Worm (Caenorhabditis elegans) whole organism, L4 larva: ENCODE measurements around the gene nlp-22.
A peak's percentile ranks its signal among the peaks of the same experiment; 100 is the strongest.

Experiments used
- F49E8.2 ChIP-seq: sonication (generic microtip); optimal IDR thresholded peaks from 2 replicates; lab custom pipeline; 2016; ENCODE audit warnings: missing compliant biosample characterization, mild to moderate bottlenecking, missing genetic modification characterization, borderline replicate concordance
- R02D3.7 ChIP-seq: fragments of 150-350 bp; sonication (generic microtip); optimal IDR thresholded peaks from 3 replicates; lab custom pipeline; 2014; ENCODE audit warnings: missing biosample characterization, missing genetic modification characterization
- Y105C5A.15 ChIP-seq: fragments of 200-800 bp; sonication (Bioruptor generic); IDR thresholded peaks from 2 replicates; pipeline ENCODE4 v1.3.6; 2022; ENCODE audit warnings: missing genetic modification characterization, missing compliant biosample characterization
- Y48G9A.11 ChIP-seq: fragments of 200-800 bp; sonication (Bioruptor generic); IDR thresholded peaks from 2 replicates; pipeline ENCODE4 v1.3.6; 2022; ENCODE audit warnings: missing genetic modification reagents, missing genetic modification characterization, missing compliant biosample characterization
- Y5F2A.4 ChIP-seq: fragments of 200-800 bp; sonication (Bioruptor generic); optimal IDR thresholded peaks from 2 replicates; lab custom pipeline; 2018; ENCODE audit warnings: mild to moderate bottlenecking, missing genetic modification characterization, missing compliant biosample characterization
- aly-2 ChIP-seq: sonication (generic microtip); optimal IDR thresholded peaks from 2 replicates; lab custom pipeline; 2018; ENCODE audit warnings: missing biosample characterization, missing genetic modification characterization
- arid-1 ChIP-seq: fragments of 200-800 bp; sonication (Bioruptor generic); conservative IDR thresholded peaks from 2 replicates; pipeline ENCODE4 v1.3.6; 2022; ENCODE audit warnings: missing genetic modification reagents, missing genetic modification characterization, missing compliant biosample characterization
- ceh-32 ChIP-seq: sonication (generic microtip); optimal IDR thresholded peaks from 2 replicates; lab custom pipeline; 2016; ENCODE audit warnings: mild to moderate bottlenecking, missing genetic modification characterization, missing compliant biosample characterization; ENCODE audit not compliant: poor library complexity
- ceh-44 ChIP-seq: fragments of 200-800 bp; sonication (Bioruptor generic); IDR thresholded peaks from 2 replicates; pipeline ENCODE4 v1.3.6; 2022; ENCODE audit warnings: missing genetic modification reagents, missing genetic modification characterization, missing compliant biosample characterization
- daf-12 ChIP-seq: fragments of 150-350 bp; optimal IDR thresholded peaks from 2 replicates; lab custom pipeline; 2014; ENCODE audit warnings: missing biosample characterization, missing genetic modification reagents, missing genetic modification characterization
- daf-8 ChIP-seq: fragments of 200-800 bp; sonication (Bioruptor generic); IDR thresholded peaks from 2 replicates; pipeline ENCODE4 v1.3.6; 2022; ENCODE audit warnings: missing genetic modification characterization, missing compliant biosample characterization
- dve-1 ChIP-seq: sonication (generic microtip); optimal IDR thresholded peaks from 2 replicates; lab custom pipeline; 2017; ENCODE audit warnings: antibody characterized with exemption, mild to moderate bottlenecking, missing genetic modification characterization, missing compliant biosample characterization; ENCODE audit not compliant: insufficient read depth
- hmg-1.1 ChIP-seq: fragments of 200-800 bp; sonication (Bioruptor generic); IDR thresholded peaks from 2 replicates; pipeline ENCODE4 v1.3.6; 2022; ENCODE audit warnings: missing genetic modification reagents, missing genetic modification characterization, missing compliant biosample characterization
- lin-15B ChIP-seq: fragments of 150-350 bp; sonication (generic microtip); optimal IDR thresholded peaks from 3 replicates; lab custom pipeline; 2014; ENCODE audit warnings: missing biosample characterization, missing genetic modification characterization
- mdl-1 ChIP-seq, 2 experiments: fragments of 150-350 bp in 1 of 2; sonication (generic microtip) in 1 of 2; optimal IDR thresholded peaks; 2 replicates each; lab custom pipeline; 2014 to 2017; ENCODE audit warnings: missing biosample characterization in 2 of 2, missing genetic modification characterization in 2 of 2
- nhr-111 ChIP-seq: fragments of 200-800 bp; sonication (Bioruptor generic); optimal IDR thresholded peaks from 2 replicates; lab custom pipeline; 2018; ENCODE audit warnings: mild to moderate bottlenecking, missing genetic modification characterization, missing compliant biosample characterization
- nhr-237 ChIP-seq: sonication (generic microtip); optimal IDR thresholded peaks from 2 replicates; lab custom pipeline; 2017; ENCODE audit warnings: missing biosample characterization, missing genetic modification characterization
- nhr-25 ChIP-seq: sonication (generic microtip); optimal IDR thresholded peaks from 2 replicates; lab custom pipeline; 2017; ENCODE audit warnings: missing genetic modification characterization, mild to moderate bottlenecking, missing compliant biosample characterization, antibody characterized with exemption, moderate library complexity, borderline replicate concordance; ENCODE audit not compliant: insufficient read depth
- nhr-42 ChIP-seq: fragments of 200-800 bp; sonication (Bioruptor generic); IDR thresholded peaks from 2 replicates; pipeline ENCODE4 v1.3.6; 2022; ENCODE audit warnings: missing genetic modification characterization, missing compliant biosample characterization
- nhr-76 ChIP-seq: fragments of 150-350 bp; optimal IDR thresholded peaks from 2 replicates; lab custom pipeline; 2014; ENCODE audit warnings: missing biosample characterization, missing genetic modification characterization
- php-3 ChIP-seq: fragments of 200-800 bp; sonication (Bioruptor generic); IDR thresholded peaks from 2 replicates; pipeline ENCODE4 v1.3.6; 2022; ENCODE audit warnings: missing genetic modification reagents, missing genetic modification characterization, missing compliant biosample characterization
- snpc-1.2 ChIP-seq: fragments of 200-800 bp; sonication (Bioruptor generic); IDR thresholded peaks from 2 replicates; pipeline ENCODE4 v1.3.6; 2022; ENCODE audit warnings: missing genetic modification reagents, missing genetic modification characterization, missing compliant biosample characterization
- tag-97 ChIP-seq: fragments of 200-800 bp; sonication (Bioruptor generic); IDR thresholded peaks from 2 replicates; pipeline ENCODE4 v1.3.6; 2022; ENCODE audit warnings: missing genetic modification characterization, missing compliant biosample characterization
- unc-130 ChIP-seq: sonication (generic microtip); optimal IDR thresholded peaks from 2 replicates; lab custom pipeline; 2016; ENCODE audit warnings: missing genetic modification reagents, missing genetic modification characterization, missing compliant biosample characterization
- unc-39 ChIP-seq: sonication (generic microtip); optimal IDR thresholded peaks from 2 replicates; lab custom pipeline; 2017; ENCODE audit warnings: missing biosample characterization, missing genetic modification characterization
- unc-62 ChIP-seq, 3 experiments: fragments of 150-350 bp in 1 of 3; sonication (generic microtip); optimal IDR thresholded peaks in 2 of 3; peaks in 1 of 3; 1 replicate in 1 of 3; 2 replicates in 2 of 3; lab custom pipeline; 2014 to 2017; ENCODE audit warnings: missing biosample characterization in 3 of 3, missing genetic modification characterization in 3 of 3, missing genetic modification reagents in 3 of 3, missing genotype in 1 of 3
- zag-1 ChIP-seq: fragments of 150-350 bp; optimal IDR thresholded peaks from 2 replicates; lab custom pipeline; 2014; ENCODE audit warnings: missing biosample characterization, missing genetic modification characterization
- zip-2 ChIP-seq: fragments of 150-350 bp; optimal IDR thresholded peaks from 2 replicates; lab custom pipeline; 2014; ENCODE audit warnings: missing biosample characterization, missing genetic modification characterization

nlp-22 gene

ce11 chrX:2364703-2365299 is 22.9 kb upstream of the nlp-22 start (continued):
- no peak for TF ChIP-seq Y48G9A.11 (GFP tag; lab: Robert Waterston, UW)

DNA sequence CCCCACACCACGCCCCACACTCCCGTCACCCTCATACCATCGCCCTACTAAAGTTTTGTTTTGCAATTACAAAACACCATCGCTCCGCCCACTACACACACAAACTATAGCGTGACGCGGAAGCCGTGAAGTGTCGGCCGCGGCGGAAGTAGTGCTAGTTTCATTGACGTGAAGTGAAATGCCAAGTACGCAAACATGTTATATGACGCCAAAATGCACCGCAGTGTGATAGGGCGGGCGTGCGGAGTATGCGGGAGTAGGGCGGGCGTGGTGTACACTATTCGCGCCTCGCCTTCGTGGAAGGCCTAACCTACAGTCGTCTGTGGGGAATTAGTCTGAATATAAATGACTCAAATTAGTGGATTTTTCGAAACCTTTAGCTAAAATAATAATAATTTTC is 21.0 kb upstream of the nlp-22 start:
- TF ChIP-seq Y105C5A.15 (GFP tag; lab: Robert Waterston, UW) (0 out of 2 replicates have a peak, but pooled peaks have one; percentile 42), Y48G9A.11 (GFP tag; lab: Robert Waterston, UW) (peak; percentile 23; the same call in 1 of the 2 replicates), tag-97 (no peak), snpc-1.2 (GFP tag; lab: Robert Waterston, UW) (peak; percentile 68)

DNA sequence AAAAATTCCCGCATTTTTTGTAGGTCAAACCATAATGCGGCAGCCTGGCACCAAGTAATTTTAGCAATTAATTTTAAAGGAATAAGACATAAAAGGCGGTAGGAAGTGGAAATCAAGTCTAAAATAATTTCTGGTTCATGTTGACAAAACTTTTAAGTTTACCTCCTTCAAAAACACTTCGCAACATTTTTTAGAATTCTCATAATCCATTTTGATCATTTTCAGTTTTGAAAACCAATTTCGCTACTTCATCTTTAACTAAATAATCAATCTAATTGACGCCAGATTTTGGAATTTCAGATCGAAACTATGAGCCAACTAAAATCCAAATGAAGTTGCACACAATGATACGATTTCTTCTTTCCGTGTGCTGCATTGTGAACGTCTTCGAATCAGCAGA is 17.9 kb upstream of the nlp-22 start, which contains the start of gene lgc-40:
Gene lgc-40, plus strand, starts transcription at position 301 of the 400 bp plus-strand sequence.
- TF ChIP-seq nhr-25 (tag; lab: Kevin White, UChicago) (no peak), unc-62 (GFP tag; optimal IDR thresholded peaks at IDR 0.05 in 1 of 2; lab: Kevin White, UChicago) (peak in 1 of 2 experiments; percentile 9), unc-62 (tag; optimal IDR thresholded peaks at IDR 0.05; lab: Kevin White, UChicago) (no peak)

DNA sequence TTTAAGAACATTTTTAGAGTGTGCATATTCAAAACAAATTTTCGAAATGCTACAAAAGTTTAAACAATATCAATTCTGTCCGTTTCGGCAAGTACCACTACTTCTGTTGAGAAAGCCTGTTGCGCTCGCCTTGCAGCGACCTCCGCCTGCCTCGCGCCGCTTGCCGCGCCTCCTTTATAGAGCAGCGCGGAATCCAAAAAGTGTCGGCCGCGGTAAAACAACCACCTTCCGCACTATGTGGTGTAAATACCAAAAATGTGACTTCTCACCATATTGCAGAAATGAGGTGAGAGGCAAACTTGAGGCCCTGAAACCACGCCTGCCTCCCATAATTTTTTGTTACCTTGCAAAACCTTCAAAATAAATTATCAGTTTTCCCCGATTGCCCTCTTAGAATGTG is 11.0 kb upstream of the nlp-22 start:
- TF ChIP-seq php-3 (GFP tag; lab: Robert Waterston, UW) (0 out of 2 replicates have a peak, but pooled peaks have one; percentile 9), daf-12 (no peak)
- TF ChIP-seq, all 104 proteins: peak for 1

- TF ChIP-seq ceh-44 (GFP tag; lab: Robert Waterston, UW): no peak
- no peak for TF ChIP-seq dve-1 (tag; lab: Kevin White, UChicago)
- no peak for TF ChIP-seq zag-1 (tag; lab: Kevin White, UChicago)
- TF ChIP-seq zip-2 (tag; lab: Kevin White, UChicago): no peak
- no peak for TF ChIP-seq unc-39 (tag; lab: Kevin White, UChicago)
- TF ChIP-seq ceh-32 (tag; lab: Kevin White, UChicago): no peak
- no peak for TF ChIP-seq mdl-1 (tag; optimal IDR thresholded peaks at IDR 0.05; lab: Kevin White, UChicago)
- no peak for TF ChIP-seq lin-15B
Measured at ce11 chrX:2347962-2348361, 6.1 kb upstream of the nlp-22 start.

DNA sequence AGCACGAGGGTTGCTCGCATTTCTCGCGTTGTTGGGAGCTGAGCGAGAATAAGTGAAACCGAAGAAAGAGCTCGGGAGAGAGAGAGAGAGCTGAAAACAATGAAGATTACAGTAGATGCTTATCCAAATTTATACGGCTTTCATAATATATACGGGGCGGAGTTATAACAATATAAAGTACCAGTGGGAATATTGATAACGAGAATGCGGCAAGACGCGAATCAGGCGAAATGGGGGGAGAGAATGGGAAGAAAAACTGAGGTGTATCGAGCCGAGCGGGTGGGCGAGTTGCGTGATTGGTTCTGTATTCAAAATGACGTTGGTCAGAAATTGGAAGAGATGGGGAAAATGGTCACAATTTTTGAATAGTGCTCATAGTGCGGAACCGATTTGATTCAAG is 2.8 kb upstream of the nlp-22 start, which contains the start of gene nlp-2:
Gene nlp-2, minus strand, starts transcription at position 101 of the 400 bp plus-strand sequence.
- TF ChIP-seq daf-8 (GFP tag; lab: Robert Waterston, UW) (no peak), aly-2 (tag; lab: Kevin White, UChicago) (no peak), F49E8.2 (tag; lab: Kevin White, UChicago) (no peak), Y5F2A.4 (GFP tag; lab: Kevin White, UChicago) (no peak), unc-130 (GFP tag; lab: Kevin White, UChicago) (no peak), daf-12 (no peak), nhr-76 (tag; lab: Kevin White, UChicago) (no peak), snpc-1.2 (GFP tag; lab: Robert Waterston, UW) (no peak), nhr-237 (no peak), arid-1 (GFP tag; lab: Robert Waterston, UW) (no peak), hmg-1.1 (GFP tag; lab: Robert Waterston, UW) (no peak), R02D3.7 (tag; lab: Kevin White, UChicago) (no peak), nhr-111 (GFP tag; lab: Kevin White, UChicago) (no peak), nhr-42 (GFP tag; lab: Robert Waterston, UW) (no peak)
